Fruit fly (Drosophila melanogaster) whole organism, embryonic: ENCODE data around the gene Oatp33Eb.

Experiments
- ATbp ChIP-seq: fragments of 200-800 bp; sonication (Bioruptor generic); optimal IDR thresholded peaks from 2 replicates; lab custom pipeline; 2017; ENCODE audit warnings: missing biosample characterization, mild to moderate bottlenecking, missing genetic modification characterization, missing genetic modification reagents
- Ada2b ChIP-seq: fragments of 200-800 bp; sonication (Bioruptor generic); IDR thresholded peaks from 2 replicates; pipeline ENCODE4 v1.3.6; 2022; ENCODE audit warnings: missing biosample characterization, missing genetic modification characterization
- Adf1 ChIP-seq: fragments of 200-800 bp; sonication (Bioruptor generic); IDR thresholded peaks from 2 replicates; pipeline ENCODE4 v1.3.6; 2022; ENCODE audit warnings: missing biosample characterization, missing genetic modification characterization
- BEAF-32 ChIP-seq: fragments of 200-800 bp; sonication (Bioruptor generic); optimal IDR thresholded peaks from 3 replicates; lab custom pipeline; 2017; ENCODE audit warnings: missing biosample characterization, missing genetic modification characterization, mild to moderate bottlenecking, moderate library complexity, missing genetic modification reagents
- C15 ChIP-seq: fragments of 200-800 bp; sonication (Bioruptor generic); IDR thresholded peaks from 3 replicates; pipeline ENCODE4 v1.3.6; 2022; ENCODE audit warnings: missing biosample characterization, missing genetic modification characterization
- CG12104 ChIP-seq: fragments of 200-800 bp; sonication (Bioruptor generic); optimal IDR thresholded peaks from 3 replicates; lab custom pipeline; 2016; ENCODE audit warnings: missing biosample characterization, missing genetic modification characterization
- CG12155 ChIP-seq: fragments of 200-800 bp; sonication (Bioruptor generic); optimal IDR thresholded peaks from 3 replicates; lab custom pipeline; 2016; ENCODE audit warnings: missing biosample characterization, missing genetic modification characterization
- CG12236 ChIP-seq: fragments of 200-800 bp; sonication (Bioruptor generic); optimal IDR thresholded peaks from 2 replicates; lab custom pipeline; 2016; ENCODE audit warnings: missing biosample characterization, missing genetic modification characterization
- CG13775 ChIP-seq: fragments of 200-800 bp; sonication (Bioruptor generic); optimal IDR thresholded peaks from 3 replicates; lab custom pipeline; 2017; ENCODE audit warnings: missing biosample characterization, mild to moderate bottlenecking, missing genetic modification characterization
- CG1602 ChIP-seq: fragments of 200-800 bp; sonication (Bioruptor generic); optimal IDR thresholded peaks from 3 replicates; lab custom pipeline; 2016; ENCODE audit warnings: missing biosample characterization, missing genetic modification characterization
- CG1832 ChIP-seq: fragments of 200-800 bp; sonication (Bioruptor generic); optimal IDR thresholded peaks from 2 replicates; lab custom pipeline; 2017; ENCODE audit warnings: missing biosample characterization, mild to moderate bottlenecking, missing genetic modification characterization, inconsistent platforms
- CG2889 ChIP-seq: fragments of 200-800 bp; sonication (Bioruptor generic); IDR thresholded peaks from 3 replicates; pipeline ENCODE4 v1.3.6; 2022; ENCODE audit warnings: missing biosample characterization, missing genetic modification characterization
- CG3065 ChIP-seq: fragments of 200-800 bp; sonication (Bioruptor generic); optimal IDR thresholded peaks from 2 replicates; lab custom pipeline; 2016; ENCODE audit warnings: missing biosample characterization, missing genetic modification characterization
- CG33213 ChIP-seq: fragments of 200-800 bp; sonication (Bioruptor generic); optimal IDR thresholded peaks from 3 replicates; lab custom pipeline; 2016; ENCODE audit warnings: missing biosample characterization, missing genetic modification characterization
- CG4617 ChIP-seq: fragments of 200-800 bp; sonication (Bioruptor generic); optimal IDR thresholded peaks from 3 replicates; lab custom pipeline; 2016; ENCODE audit warnings: missing biosample characterization, missing genetic modification characterization, borderline replicate concordance
- CG6654 ChIP-seq: fragments of 200-800 bp; sonication (Bioruptor generic); optimal IDR thresholded peaks from 2 replicates; lab custom pipeline; 2017; ENCODE audit warnings: missing biosample characterization, mild to moderate bottlenecking, missing genetic modification characterization
- CG6854 ChIP-seq: fragments of 200-800 bp; sonication (Bioruptor generic); optimal IDR thresholded peaks from 3 replicates; lab custom pipeline; 2017; ENCODE audit warnings: missing biosample characterization, mild to moderate bottlenecking, missing genetic modification characterization
- CG7357 ChIP-seq: fragments of 200-800 bp; sonication (Bioruptor generic); IDR thresholded peaks from 3 replicates; pipeline ENCODE4 v1.3.6; 2022; ENCODE audit warnings: missing biosample characterization, missing genetic modification characterization
- CG7987 ChIP-seq: fragments of 200-800 bp; sonication (Bioruptor generic); optimal IDR thresholded peaks from 2 replicates; lab custom pipeline; 2018; ENCODE audit warnings: missing biosample characterization, mild to moderate bottlenecking, missing genetic modification characterization, moderate library complexity
- CG8281 ChIP-seq: fragments of 200-800 bp; sonication (Bioruptor generic); optimal IDR thresholded peaks from 2 replicates; lab custom pipeline; 2018; ENCODE audit warnings: missing biosample characterization, mild to moderate bottlenecking, missing genetic modification characterization, moderate library complexity
- CG9817 ChIP-seq: fragments of 200-800 bp; sonication (Bioruptor generic); optimal IDR thresholded peaks from 2 replicates; lab custom pipeline; 2018; ENCODE audit warnings: missing biosample characterization, mild to moderate bottlenecking, missing genetic modification characterization, moderate library complexity
- Chrac-16 ChIP-seq: fragments of 200-800 bp; sonication (Bioruptor generic); optimal IDR thresholded peaks from 3 replicates; lab custom pipeline; 2016; ENCODE audit warnings: missing biosample characterization, missing genetic modification characterization
- CkIIα-i1 ChIP-seq: fragments of 200-800 bp; sonication (Bioruptor generic); IDR thresholded peaks from 2 replicates; pipeline ENCODE4 v1.3.6; 2022; ENCODE audit warnings: missing biosample characterization, missing genetic modification characterization
- Hr3 ChIP-seq: fragments of 200-800 bp; sonication (Bioruptor generic); optimal IDR thresholded peaks from 3 replicates; lab custom pipeline; 2016; ENCODE audit warnings: missing biosample characterization, missing genetic modification characterization
- MTF-1 ChIP-seq: fragments of 200-800 bp; sonication (Bioruptor generic); optimal IDR thresholded peaks from 2 replicates; lab custom pipeline; 2018; ENCODE audit warnings: missing biosample characterization, mild to moderate bottlenecking, missing genetic modification characterization, borderline replicate concordance
- NC2α ChIP-seq: fragments of 200-800 bp; sonication (Bioruptor generic); optimal IDR thresholded peaks from 2 replicates; lab custom pipeline; 2016; ENCODE audit warnings: missing biosample characterization, missing genetic modification characterization
- Nf-YB ChIP-seq: fragments of 200-800 bp; sonication (Bioruptor generic); optimal IDR thresholded peaks from 3 replicates; lab custom pipeline; 2019; ENCODE audit warnings: missing biosample characterization, mild to moderate bottlenecking, missing genetic modification characterization, moderate library complexity
- NfI ChIP-seq: fragments of 200-800 bp; sonication (Bioruptor generic); optimal IDR thresholded peaks from 3 replicates; lab custom pipeline; 2018; ENCODE audit warnings: missing biosample characterization, mild to moderate bottlenecking, missing genetic modification characterization, moderate library complexity
- Rx ChIP-seq: fragments of 200-800 bp; sonication (Bioruptor generic); IDR thresholded peaks from 2 replicates; pipeline ENCODE4 v1.3.6; 2022; ENCODE audit warnings: missing biosample characterization, missing genetic modification characterization
- Stat92E ChIP-seq, 3 experiments: fragments of >200 bp in 2 of 3; fragments of 200-800 bp in 1 of 3; sonication (Bioruptor generic) in 1 of 3; optimal IDR thresholded peaks; 2 replicates each; lab custom pipeline; 2017 to 2019; ENCODE audit warnings: missing biosample characterization in 3 of 3, missing genetic modification characterization in 3 of 3, mild to moderate bottlenecking in 1 of 3, moderate library complexity in 1 of 3
- TFAM ChIP-seq: fragments of 200-800 bp; sonication (Bioruptor generic); optimal IDR thresholded peaks from 2 replicates; lab custom pipeline; 2017; ENCODE audit warnings: missing biosample characterization, missing genetic modification characterization, inconsistent platforms
- amos ChIP-seq: fragments of 200-800 bp; sonication (Bioruptor generic); IDR thresholded peaks from 2 replicates; pipeline ENCODE4 v1.3.6; 2022; ENCODE audit warnings: missing biosample characterization, missing genetic modification characterization; ENCODE audit not compliant: partially characterized antibody
- btn ChIP-seq: fragments of 200-800 bp; sonication (Bioruptor generic); optimal IDR thresholded peaks from 2 replicates; lab custom pipeline; 2016; ENCODE audit warnings: missing biosample characterization, missing genetic modification characterization
- chinmo ChIP-seq: fragments of 200-800 bp; sonication (Bioruptor generic); IDR thresholded peaks from 4 replicates; pipeline ENCODE4 v1.3.6; 2022; ENCODE audit warnings: missing biosample characterization, missing genetic modification characterization; ENCODE audit not compliant: partially characterized antibody
- ci ChIP-seq: fragments of 200-800 bp; sonication (Bioruptor generic); IDR thresholded peaks from 3 replicates; pipeline ENCODE4 v1.3.6; 2022; ENCODE audit warnings: missing biosample characterization, missing genetic modification characterization
- dmrt99B ChIP-seq: fragments of 200-800 bp; sonication (Bioruptor generic); optimal IDR thresholded peaks from 2 replicates; lab custom pipeline; 2018; ENCODE audit warnings: missing biosample characterization, mild to moderate bottlenecking, missing genetic modification characterization, moderate library complexity
- exex ChIP-seq: fragments of 200-800 bp; sonication (Bioruptor generic); optimal IDR thresholded peaks from 4 replicates; lab custom pipeline; 2018; ENCODE audit warnings: missing biosample characterization, mild to moderate bottlenecking, missing genetic modification characterization, moderate library complexity
- fd3F ChIP-seq: fragments of 200-800 bp; sonication (Bioruptor generic); optimal IDR thresholded peaks from 2 replicates; lab custom pipeline; 2018; ENCODE audit warnings: missing biosample characterization, mild to moderate bottlenecking, missing genetic modification characterization, moderate library complexity
- fu2 ChIP-seq: fragments of 200-800 bp; sonication (Bioruptor generic); optimal IDR thresholded peaks from 2 replicates; lab custom pipeline; 2016; ENCODE audit warnings: missing biosample characterization, missing genetic modification characterization
- gem ChIP-seq: fragments of 200-800 bp; sonication (Bioruptor generic); optimal IDR thresholded peaks from 2 replicates; lab custom pipeline; 2019; ENCODE audit warnings: missing biosample characterization, mild to moderate bottlenecking, missing genetic modification characterization, moderate library complexity
- lmd ChIP-seq: fragments of 200-800 bp; sonication (Bioruptor generic); IDR thresholded peaks from 2 replicates; pipeline ENCODE4 v1.3.6; 2022; ENCODE audit warnings: missing biosample characterization, missing genetic modification characterization
- oc ChIP-seq: fragments of 200-800 bp; sonication (Bioruptor generic); optimal IDR thresholded peaks from 2 replicates; lab custom pipeline; 2018; ENCODE audit warnings: missing biosample characterization, mild to moderate bottlenecking, missing genetic modification characterization, moderate library complexity
- pfk ChIP-seq: fragments of 200-800 bp; sonication (Bioruptor generic); optimal IDR thresholded peaks from 2 replicates; lab custom pipeline; 2018; ENCODE audit warnings: missing biosample characterization, mild to moderate bottlenecking, missing genetic modification characterization, moderate library complexity
- sens ChIP-seq: fragments of 200-800 bp; sonication (Bioruptor generic); peaks from one replicate; lab custom pipeline; 2016; ENCODE audit warnings: missing biosample characterization, missing genetic modification characterization
- sens-2 ChIP-seq: fragments of 200-800 bp; sonication (Bioruptor generic); IDR thresholded peaks from 2 replicates; pipeline ENCODE4 v1.3.6; 2022; ENCODE audit warnings: missing biosample characterization, missing genetic modification characterization
- toy ChIP-seq: fragments of 200-800 bp; sonication (Bioruptor generic); IDR thresholded peaks from 2 replicates; pipeline ENCODE4 v1.3.6; 2022; ENCODE audit warnings: missing biosample characterization, missing genetic modification characterization
- unc-4 ChIP-seq: fragments of 200-800 bp; sonication (Bioruptor generic); IDR thresholded peaks from 2 replicates; pipeline ENCODE4 v1.3.6; 2022; ENCODE audit warnings: missing biosample characterization, missing genetic modification characterization; ENCODE audit not compliant: partially characterized antibody

Oatp33Eb gene

dm6 chr2L:12460767-12461739 is 12.8 kb downstream of the Oatp33Eb start (continued):
- TF ChIP-seq chinmo (peak; percentile 93; the same call in 2 of the 4 replicates), sens (GFP tag; lab: Kevin White, UChicago) (peak; percentile 62), CG33213 (GFP tag; lab: Kevin White, UChicago) (no peak), CG1832 (no peak), CG4617 (no peak), oc (tag; lab: Kevin White, UChicago) (peak; percentile 39), CG8281 (tag; lab: Kevin White, UChicago) (peak; percentile 36), CG12236 (GFP tag; lab: Kevin White, UChicago) (no peak), ATbp (GFP tag; lab: Kevin White, UChicago) (peak; percentile 65), CG2889 (no peak), ci (GFP tag; lab: Robert Waterston, UW) (peak; percentile 76), btn (GFP tag; lab: Kevin White, UChicago) (no peak), Stat92E (GFP tag; optimal IDR thresholded peaks at IDR 0.05; lab: Kevin White, UChicago) (no peak), fd3F (GFP tag; lab: Kevin White, UChicago) (peak; percentile 43), CG3065 (peak; percentile 12), Chrac-16 (no peak), C15 (GFP tag; lab: Robert Waterston, UW) (no peak), CG7987 (GFP tag; lab: Kevin White, UChicago) (peak; percentile 67), amos (GFP tag; lab: Robert Waterston, UW) (no peak; the same call in 1 of the 2 replicates), Ada2b (0 out of 2 replicates have a peak, but pooled peaks have one; percentile 7), Adf1 (GFP tag; lab: Robert Waterston, UW) (peak; percentile 35; the same call in 1 of the 2 replicates), TFAM (GFP tag; lab: Kevin White, UChicago) (no peak), Hr3 (no peak), gem (tag; lab: Kevin White, UChicago) (peak; percentile 46), NfI (GFP tag; lab: Kevin White, UChicago) (peak; percentile 47), unc-4 (GFP tag; lab: Robert Waterston, UW) (peak; percentile 29; the same call in 1 of the 2 replicates), CG6654 (GFP tag; lab: Kevin White, UChicago) (no peak), lmd (GFP tag; lab: Robert Waterston, UW) (no peak), dmrt99B (tag; lab: Kevin White, UChicago) (peak; percentile 40), Rx (GFP tag; lab: Robert Waterston, UW) (no peak), MTF-1 (peak; percentile 69), toy (GFP tag; lab: Robert Waterston, UW) (0 out of 2 replicates have a peak, but pooled peaks have one; percentile 6), CG12104 (GFP tag; lab: Kevin White, UChicago) (peak; percentile 28), CG9817 (tag; lab: Kevin White, UChicago) (peak; percentile 16), BEAF-32 (GFP tag; lab: Kevin White, UChicago) (no peak), CG7357 (GFP tag; lab: Robert Waterston, UW) (no peak), Nf-YB (GFP tag; lab: Kevin White, UChicago) (peak; percentile 31), CG13775 (GFP tag; lab: Kevin White, UChicago) (peak; percentile 8), CG1602 (no peak), exex (tag; lab: Kevin White, UChicago) (peak; percentile 51), sens-2 (GFP tag; lab: Robert Waterston, UW) (no peak), CkIIα-i1 (no peak), CG12155 (GFP tag; lab: Kevin White, UChicago) (no peak), fu2 (GFP tag; lab: Kevin White, UChicago) (no peak), NC2α (GFP tag; lab: Kevin White, UChicago) (no peak), CG6854 (GFP tag; lab: Kevin White, UChicago) (peak; percentile 83), pfk (GFP tag; lab: Kevin White, UChicago) (peak; percentile 73)
